Fruit fly (Drosophila melanogaster): Measurements from ENCODE around the gene COX7A.

The COX7A gene

dm6 chr3R:8317709-8318335, 23.0 kb downstream of the COX7A start (continued):
- TF ChIP-seq CG10209 (GFP tag; optimal IDR thresholded peaks at IDR 0.05), result peak; percentile 18
- no peak for TF ChIP-seq Spps (tag; optimal IDR thresholded peaks at IDR 0.05)
- no peak for TF ChIP-seq Ets65A (GFP tag)
- no peak for TF ChIP-seq vfl (GFP tag; optimal IDR thresholded peaks at IDR 0.05)
- no peak for TF ChIP-seq wek (GFP tag; optimal IDR thresholded peaks at IDR 0.05)
- no peak for TF ChIP-seq CG15269 (tag; optimal IDR thresholded peaks at IDR 0.05)
- peak; percentile 53 for TF ChIP-seq Hmr (GFP tag; optimal IDR thresholded peaks at IDR 0.05)
- no peak for TF ChIP-seq HmgZ (tag; optimal IDR thresholded peaks at IDR 0.05)
- no peak for TF ChIP-seq CG12236 (GFP tag; optimal IDR thresholded peaks at IDR 0.05)
- no peak for TF ChIP-seq CG7839 (tag; optimal IDR thresholded peaks at IDR 0.05)
- TF ChIP-seq CG16863 (GFP tag; optimal IDR thresholded peaks at IDR 0.05), result no peak
- TF ChIP-seq CG2120 (GFP tag; optimal IDR thresholded peaks at IDR 0.05), result peak; percentile 61
- TF ChIP-seq CG5245 (GFP tag; optimal IDR thresholded peaks at IDR 0.05), result no peak
- TF ChIP-seq CG11247 (GFP tag; IDR thresholded peaks at IDR 0.05), result no peak
- TF ChIP-seq nau (GFP tag; optimal IDR thresholded peaks at IDR 0.05), result no peak
- no peak for TF ChIP-seq eve (GFP tag; optimal IDR thresholded peaks at IDR 0.05)
- no peak for TF ChIP-seq danr (GFP tag; IDR thresholded peaks at IDR 0.05)
- no peak for TF ChIP-seq Hey (tag; optimal IDR thresholded peaks at IDR 0.05)
- TF ChIP-seq CG14667 (GFP tag; IDR thresholded peaks at IDR 0.05), result no peak
- no peak for TF ChIP-seq CG10462 (GFP tag; optimal IDR thresholded peaks at IDR 0.05)
- no peak for TF ChIP-seq CG4328 (GFP tag; optimal IDR thresholded peaks at IDR 0.05)
- no peak for TF ChIP-seq Vsx1 (GFP tag; optimal IDR thresholded peaks at IDR 0.05)
- TF ChIP-seq Lpt (GFP tag; optimal IDR thresholded peaks at IDR 0.05), result no peak
- TF ChIP-seq CG10274 (GFP tag; optimal IDR thresholded peaks at IDR 0.05), result no peak
- peak; percentile 14 for TF ChIP-seq CG12219 (GFP tag; optimal IDR thresholded peaks at IDR 0.05)
- TF ChIP-seq CG17568 (GFP tag; optimal IDR thresholded peaks at IDR 0.05), result no peak
- no peak for TF ChIP-seq tll (GFP tag; optimal IDR thresholded peaks at IDR 0.05)
- no peak for TF ChIP-seq CG8944 (GFP tag; optimal IDR thresholded peaks at IDR 0.05)
- no peak for TF ChIP-seq Sry-δ (GFP tag; optimal IDR thresholded peaks at IDR 0.05)
- no peak for TF ChIP-seq CG13775 (GFP tag; optimal IDR thresholded peaks at IDR 0.05)
- TF ChIP-seq CG9215 (GFP tag; IDR thresholded peaks at IDR 0.05), result no peak
- no peak for TF ChIP-seq sens-2 (GFP tag; IDR thresholded peaks at IDR 0.05)
- no peak for TF ChIP-seq salm (tag; optimal IDR thresholded peaks at IDR 0.05)
- no peak for TF ChIP-seq run (tag; optimal IDR thresholded peaks at IDR 0.05)
- TF ChIP-seq grn (GFP tag; optimal IDR thresholded peaks at IDR 0.05), result no peak
- TF ChIP-seq al (GFP tag; IDR thresholded peaks at IDR 0.05), result no peak
- TF ChIP-seq CG3838 (GFP tag; optimal IDR thresholded peaks at IDR 0.05), result no peak
- TF ChIP-seq tna (GFP tag; IDR thresholded peaks at IDR 0.05; ENCODE audit: partially characterized antibody), result no peak
- no peak for TF ChIP-seq Aef1 (GFP tag; IDR thresholded peaks at IDR 0.05)
- no peak for TF ChIP-seq CG12155 (GFP tag; optimal IDR thresholded peaks at IDR 0.05)
- TF ChIP-seq CG3065 (GFP tag; optimal IDR thresholded peaks at IDR 0.05), result no peak
- peak; percentile 33 for TF ChIP-seq Dek (tag; optimal IDR thresholded peaks at IDR 0.05)
- TF ChIP-seq CG1792 (GFP tag; optimal IDR thresholded peaks at IDR 0.05), result no peak
- TF ChIP-seq H2.0 (GFP tag; IDR thresholded peaks at IDR 0.05), result no peak
- no peak for TF ChIP-seq CG11695 (GFP tag; IDR thresholded peaks at IDR 0.05)
- no peak for TF ChIP-seq CG14050 (GFP tag; IDR thresholded peaks at IDR 0.05)
- TF ChIP-seq dpn (GFP tag; optimal IDR thresholded peaks at IDR 0.05), result no peak
- no peak for TF ChIP-seq nom (GFP tag; optimal IDR thresholded peaks at IDR 0.05)
- TF ChIP-seq MBD-R2 (GFP tag; IDR thresholded peaks at IDR 0.05), result no peak
- TF ChIP-seq Doc3 (GFP tag; IDR thresholded peaks at IDR 0.05; ENCODE audit: partially characterized antibody), result no peak
- TF ChIP-seq trh (GFP tag; optimal IDR thresholded peaks at IDR 0.05), result no peak
